Worm (Caenorhabditis elegans): ENCODE measurements around the gene efr-3.

DNA sequence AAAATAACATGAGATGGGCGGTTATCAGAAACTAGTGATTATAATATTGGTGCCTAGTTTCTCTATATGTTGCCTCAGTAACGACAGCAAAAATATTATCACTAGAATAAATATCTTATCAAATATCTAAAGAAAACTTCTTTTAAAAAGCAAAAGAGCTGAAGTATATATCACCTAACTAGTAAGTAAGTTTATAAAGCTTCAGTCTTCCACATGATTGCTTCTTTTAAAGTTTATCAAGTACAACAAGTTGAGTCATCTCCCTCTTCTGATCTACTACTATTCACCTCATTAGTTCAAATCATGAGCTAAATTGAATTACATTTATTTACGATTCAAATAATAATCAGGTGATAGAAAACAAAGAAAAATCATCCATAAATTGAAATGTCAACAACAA lies 32.9 kb downstream of the efr-3 start:
- no peak for TF ChIP-seq ama-1 (optimal IDR thresholded peaks at IDR 0.05)
- TF ChIP-seq fos-1 (tag; optimal IDR thresholded peaks at IDR 0.05) = no peak
- no peak for TF ChIP-seq elt-3 (tag; optimal IDR thresholded peaks at IDR 0.05)
- TF ChIP-seq fkh-10 (GFP tag; optimal IDR thresholded peaks at IDR 0.05) = no peak
- no peak for TF ChIP-seq nhr-77 (tag; optimal IDR thresholded peaks at IDR 0.05)
- no peak for TF ChIP-seq nhr-90 (tag; optimal IDR thresholded peaks at IDR 0.05; ENCODE audit: poor library complexity)
- no peak for TF ChIP-seq ztf-4 (tag; optimal IDR thresholded peaks at IDR 0.05)
- no peak for TF ChIP-seq unc-62 (GFP tag; optimal IDR thresholded peaks at IDR 0.05)
- no peak for TF ChIP-seq snpc-4 (tag; optimal IDR thresholded peaks at IDR 0.05)
- no peak for TF ChIP-seq elt-2 (tag; optimal IDR thresholded peaks at IDR 0.05)
- no peak for TF ChIP-seq unc-30 (tag; optimal IDR thresholded peaks at IDR 0.05)

Data from whole organism, L1 larva.